Worm (Caenorhabditis elegans) whole organism, L4 larva: ENCODE measurements around the gene C16A11.4.

Experiments
- F26F4.8 ChIP-seq: fragments of 200-800 bp; sonication (Bioruptor generic); conservative IDR thresholded peaks from 2 replicates; pipeline ENCODE4 v1.3.6; 2022; ENCODE audit warnings: missing genetic modification characterization, missing compliant biosample characterization
- ceh-28 ChIP-seq: fragments of 150-350 bp; optimal IDR thresholded peaks from 2 replicates; lab custom pipeline; 2014; ENCODE audit warnings: missing biosample characterization, missing genetic modification reagents, missing genetic modification characterization
- ceh-44 ChIP-seq: fragments of 200-800 bp; sonication (Bioruptor generic); IDR thresholded peaks from 2 replicates; pipeline ENCODE4 v1.3.6; 2022; ENCODE audit warnings: missing genetic modification reagents, missing genetic modification characterization, missing compliant biosample characterization
- daf-12 ChIP-seq: fragments of 150-350 bp; optimal IDR thresholded peaks from 2 replicates; lab custom pipeline; 2014; ENCODE audit warnings: missing biosample characterization, missing genetic modification reagents, missing genetic modification characterization
- fos-1 ChIP-seq: fragments of 150-350 bp; optimal IDR thresholded peaks from 2 replicates; lab custom pipeline; 2014; ENCODE audit warnings: missing biosample characterization, missing genetic modification characterization
- hlh-30 ChIP-seq: sonication (generic microtip); optimal IDR thresholded peaks from 2 replicates; lab custom pipeline; 2017; ENCODE audit warnings: antibody characterized with exemption, mild to moderate bottlenecking, missing genetic modification characterization, missing compliant biosample characterization; ENCODE audit not compliant: insufficient read depth
- nhr-237 ChIP-seq: sonication (generic microtip); optimal IDR thresholded peaks from 2 replicates; lab custom pipeline; 2017; ENCODE audit warnings: missing biosample characterization, missing genetic modification characterization
- nhr-6 ChIP-seq: fragments of 150-350 bp; optimal IDR thresholded peaks from 2 replicates; lab custom pipeline; 2014; ENCODE audit warnings: missing biosample characterization, missing genetic modification characterization
- snpc-4 ChIP-seq: fragments of 150-350 bp; optimal IDR thresholded peaks from 2 replicates; lab custom pipeline; 2014; ENCODE audit warnings: missing biosample characterization, missing genetic modification characterization
- spr-1 ChIP-seq: sonication (generic microtip); optimal IDR thresholded peaks from 2 replicates; lab custom pipeline; 2016; ENCODE audit warnings: mild to moderate bottlenecking, missing genetic modification characterization, missing compliant biosample characterization

- no peak for TF ChIP-seq ceh-28 (tag; lab: Kevin White, UChicago)
- TF ChIP-seq F26F4.8 (GFP tag; lab: Robert Waterston, UW): no peak
- TF ChIP-seq daf-12 (tag; lab: Kevin White, UChicago): no peak
- no peak for TF ChIP-seq nhr-237 (tag; lab: Kevin White, UChicago)
- TF ChIP-seq hlh-30: no peak
- no peak for TF ChIP-seq snpc-4 (tag; lab: Kevin White, UChicago)
- TF ChIP-seq spr-1 (tag; lab: Kevin White, UChicago): no peak
- no peak for TF ChIP-seq fos-1 (tag; lab: Kevin White, UChicago)
- TF ChIP-seq nhr-6 (tag; lab: Kevin White, UChicago): no peak
- no peak for TF ChIP-seq ceh-44
Observed at ce11 chrII:4222983-4223382, 3.9 kb upstream of the C16A11.4 start, which contains the start of gene C16A11.5.
